Worm (Caenorhabditis elegans): ENCODE data around the gene C06E2.2.

DNA sequence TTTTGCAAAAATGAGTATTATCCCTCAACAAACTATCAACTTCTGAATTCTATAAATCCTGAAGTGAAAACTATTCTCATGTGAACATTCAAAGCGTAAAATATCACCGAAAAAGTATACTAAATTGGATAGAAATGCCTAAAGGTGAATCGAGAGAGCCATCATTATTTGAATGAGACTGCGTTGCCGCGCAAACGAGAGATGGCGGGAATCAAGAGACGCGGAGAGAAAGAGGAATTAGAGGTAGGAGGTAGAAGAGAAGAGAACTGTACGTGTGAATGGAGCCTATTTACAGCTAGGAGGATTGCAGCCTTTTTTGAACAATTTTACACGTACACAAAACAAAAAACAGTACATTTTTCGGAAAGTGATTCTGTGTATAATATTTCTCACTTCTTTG, 19.9 kb upstream of the C06E2.2 start:
- TF ChIP-seq dao-5 (tag; optimal IDR thresholded peaks at IDR 0.05), result no peak
- TF ChIP-seq him-1 (tag; optimal IDR thresholded peaks at IDR 0.05), result no peak
- TF ChIP-seq W03F9.2 (tag; optimal IDR thresholded peaks at IDR 0.05), result no peak

Measured in whole organism, L4/young adult.